Worm (Caenorhabditis elegans): ENCODE data around the gene pes-8.
A peak's percentile ranks its signal among the peaks of the same experiment; 100 is the strongest.

DNA sequence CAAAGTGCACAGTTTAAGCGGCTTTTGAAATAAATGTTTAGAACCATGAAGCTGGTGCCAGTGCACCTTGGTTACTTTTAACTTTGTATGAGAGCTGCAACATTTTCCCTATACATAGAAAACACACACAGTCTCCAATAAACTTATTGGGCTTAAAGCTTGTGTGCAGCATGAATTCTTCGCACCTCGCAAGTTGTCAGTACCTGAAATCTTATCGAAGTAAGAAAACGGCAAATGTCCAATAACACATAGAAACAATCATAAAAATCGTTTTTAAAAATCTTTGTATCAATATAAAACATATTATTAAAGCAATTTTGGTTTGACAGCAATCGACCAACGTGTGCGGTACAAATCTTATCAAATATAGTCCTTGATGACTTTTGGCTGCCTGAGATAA, 16.8 kb downstream of the pes-8 start:
- no peak for TF ChIP-seq pes-1 (GFP tag; IDR thresholded peaks at IDR 0.05)
- TF ChIP-seq tbx-37 (GFP tag; conservative IDR thresholded peaks at IDR 0.05): no peak
- peak; percentile 29 for TF ChIP-seq ama-1 (optimal IDR thresholded peaks at IDR 0.05)
- TF ChIP-seq hmg-4 (GFP tag; optimal IDR thresholded peaks at IDR 0.05): no peak
- TF ChIP-seq flt-1 (GFP tag; IDR thresholded peaks at IDR 0.05): no peak
- no peak for TF ChIP-seq aly-1 (tag; optimal IDR thresholded peaks at IDR 0.05)
- no peak for TF ChIP-seq ceh-13 (GFP tag; optimal IDR thresholded peaks at IDR 0.05)
- no peak for TF ChIP-seq hmbx-1 (tag; optimal IDR thresholded peaks at IDR 0.05)
- no peak for TF ChIP-seq tra-4 (tag; optimal IDR thresholded peaks at IDR 0.05)

Measured in whole organism, early embryonic.